Fruit fly (Drosophila melanogaster): ENCODE data around the gene Chpf.

The Chpf gene

DNA sequence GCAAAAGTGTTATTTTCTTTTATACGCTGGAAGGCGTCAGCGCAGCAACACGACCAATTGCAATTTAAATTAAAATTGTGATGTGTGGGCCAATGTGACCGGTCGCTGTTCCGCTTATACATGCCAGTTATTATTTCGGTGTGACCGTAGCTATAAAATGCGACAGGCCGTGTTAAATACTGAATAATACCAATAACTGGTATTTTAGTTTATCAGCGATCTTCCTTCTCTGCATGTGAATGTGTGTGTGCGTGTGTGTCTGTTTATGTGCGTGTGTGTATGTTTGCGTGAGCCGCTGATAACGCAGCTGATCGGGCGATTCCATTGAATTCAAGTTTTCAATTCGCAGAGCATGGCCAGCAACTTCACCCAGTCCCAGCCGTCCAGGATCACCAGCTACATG, 16.5 kb upstream of the Chpf start, which contains the start of the genes CG32638, CG15717 and MFS10:
Gene CG32638, minus strand, starts transcription at position 45 of the 403 bp plus-strand sequence.
Gene CG15717, plus strand, starts transcription at position 203 of the 403 bp plus-strand sequence.
Gene MFS10, plus strand, starts transcription at position 269 of the 403 bp plus-strand sequence.
- TF ChIP-seq CG14711 (tag; optimal IDR thresholded peaks at IDR 0.05) (peak; percentile 14), bab1 (GFP tag; optimal IDR thresholded peaks at IDR 0.05) (peak; percentile 68), cnc (optimal IDR thresholded peaks at IDR 0.05) (no peak), tj (GFP tag; optimal IDR thresholded peaks at IDR 0.05) (peak; percentile 33), CG11617 (GFP tag; optimal IDR thresholded peaks at IDR 0.05) (no peak), CG7101 (tag; optimal IDR thresholded peaks at IDR 0.05) (peak; percentile 52), CG7045 (GFP tag; optimal IDR thresholded peaks at IDR 0.05) (no peak), Mnt (GFP tag; optimal IDR thresholded peaks at IDR 0.05) (peak; percentile 67), cic (GFP tag; optimal IDR thresholded peaks at IDR 0.05) (peak; percentile 68), Crg-1 (GFP tag; optimal IDR thresholded peaks at IDR 0.05) (no peak)

DNA sequence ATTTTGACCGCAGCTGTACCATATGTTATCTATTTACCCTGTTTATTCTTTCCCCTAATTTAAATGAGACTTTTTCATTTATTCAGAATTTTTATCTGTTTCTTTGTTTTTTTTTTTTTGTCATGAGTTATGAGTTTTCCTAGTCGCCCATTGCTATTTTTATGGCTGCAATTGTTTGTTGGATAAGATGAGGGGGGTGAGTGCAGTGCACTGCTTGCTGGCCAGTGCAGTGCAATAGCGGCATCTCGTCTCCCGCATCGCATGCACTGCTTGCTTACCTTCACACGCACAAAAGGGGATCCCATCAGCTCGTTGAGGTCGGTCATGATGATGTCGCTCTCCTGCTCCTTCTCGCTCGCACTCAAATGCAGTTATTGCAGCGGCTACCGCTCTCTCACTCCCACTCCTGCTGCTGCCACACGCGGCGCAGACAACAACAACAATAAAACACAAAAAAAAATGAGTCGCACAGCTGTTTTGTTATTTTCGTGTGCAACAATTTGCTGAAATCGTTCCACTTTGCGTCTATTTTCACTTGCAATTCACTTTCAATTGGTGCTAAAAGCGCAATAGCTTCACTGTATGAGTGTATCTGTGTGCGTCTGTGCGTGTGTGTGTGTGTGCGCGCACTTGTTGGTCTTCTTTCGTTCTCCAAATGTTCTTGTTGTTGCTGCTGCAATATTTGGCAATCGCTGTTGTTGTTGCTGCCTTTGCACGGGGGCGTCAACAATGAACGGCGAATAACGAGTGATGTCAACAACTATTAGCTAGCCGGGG, 15.9 kb upstream of the Chpf start:
- no peak for TF ChIP-seq CG7045 (GFP tag; optimal IDR thresholded peaks at IDR 0.05)
- peak; percentile 39 for TF ChIP-seq pad (GFP tag; optimal IDR thresholded peaks at IDR 0.05)
- no peak for TF ChIP-seq cic (GFP tag; optimal IDR thresholded peaks at IDR 0.05)
- peak; percentile 14 for TF ChIP-seq CG14711 (tag; optimal IDR thresholded peaks at IDR 0.05)
- TF ChIP-seq bab1 (GFP tag; optimal IDR thresholded peaks at IDR 0.05), result no peak
- TF ChIP-seq CG5204 (GFP tag; optimal IDR thresholded peaks at IDR 0.05), result no peak
- no peak for TF ChIP-seq tj (GFP tag; optimal IDR thresholded peaks at IDR 0.05)
- TF ChIP-seq CG7101 (tag; optimal IDR thresholded peaks at IDR 0.05), result no peak
- no peak for TF ChIP-seq CG1620 (GFP tag; optimal IDR thresholded peaks at IDR 0.05)
- TF ChIP-seq kay (GFP tag; ENCODE audit: borderline replicate concordance), result no peak
- TF ChIP-seq Mnt (GFP tag; optimal IDR thresholded peaks at IDR 0.05), result no peak
- TF ChIP-seq Hr96 (GFP tag; optimal IDR thresholded peaks at IDR 0.05), result no peak
- TF ChIP-seq Clk (GFP tag; optimal IDR thresholded peaks at IDR 0.05), result no peak
- no peak for TF ChIP-seq cnc (optimal IDR thresholded peaks at IDR 0.05)
- TF ChIP-seq Crg-1 (GFP tag; optimal IDR thresholded peaks at IDR 0.05), result no peak
- peak; percentile 60 for TF ChIP-seq ovo (GFP tag; optimal IDR thresholded peaks at IDR 0.05)
- no peak for TF ChIP-seq CG33017 (tag; optimal IDR thresholded peaks at IDR 0.05)
- TF ChIP-seq CG12768 (GFP tag; optimal IDR thresholded peaks at IDR 0.05), result no peak
- TF ChIP-seq toe (GFP tag; optimal IDR thresholded peaks at IDR 0.05), result no peak

DNA sequence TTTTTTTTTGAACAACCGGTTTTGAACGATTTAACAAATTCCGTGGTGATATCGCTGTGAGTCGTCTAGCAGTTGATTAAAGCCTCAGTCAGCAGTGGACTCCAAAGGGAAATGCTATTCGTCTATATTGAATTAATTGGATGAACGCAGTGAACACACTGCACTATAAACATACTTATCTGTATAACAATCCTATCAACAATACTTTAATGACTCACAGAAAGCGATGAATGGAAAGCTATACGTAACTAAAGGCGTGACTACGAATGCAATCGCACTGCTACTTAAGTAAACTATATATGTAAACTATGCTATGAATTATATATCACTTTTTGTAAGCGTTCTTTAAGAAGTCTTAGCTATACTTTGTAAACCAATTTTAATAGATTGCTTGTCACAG, 13.3 kb upstream of the Chpf start:
- no peak for TF ChIP-seq Hr96 (GFP tag; optimal IDR thresholded peaks at IDR 0.05)
- TF ChIP-seq kay (GFP tag; ENCODE audit: borderline replicate concordance), result peak; percentile 96
- TF ChIP-seq ovo (GFP tag; optimal IDR thresholded peaks at IDR 0.05), result no peak
- peak; percentile 11 for TF ChIP-seq CG14711 (tag; optimal IDR thresholded peaks at IDR 0.05)
- TF ChIP-seq cic (GFP tag; optimal IDR thresholded peaks at IDR 0.05), result peak; percentile 91
- peak; percentile 30 for TF ChIP-seq CG7101 (tag; optimal IDR thresholded peaks at IDR 0.05)

DNA sequence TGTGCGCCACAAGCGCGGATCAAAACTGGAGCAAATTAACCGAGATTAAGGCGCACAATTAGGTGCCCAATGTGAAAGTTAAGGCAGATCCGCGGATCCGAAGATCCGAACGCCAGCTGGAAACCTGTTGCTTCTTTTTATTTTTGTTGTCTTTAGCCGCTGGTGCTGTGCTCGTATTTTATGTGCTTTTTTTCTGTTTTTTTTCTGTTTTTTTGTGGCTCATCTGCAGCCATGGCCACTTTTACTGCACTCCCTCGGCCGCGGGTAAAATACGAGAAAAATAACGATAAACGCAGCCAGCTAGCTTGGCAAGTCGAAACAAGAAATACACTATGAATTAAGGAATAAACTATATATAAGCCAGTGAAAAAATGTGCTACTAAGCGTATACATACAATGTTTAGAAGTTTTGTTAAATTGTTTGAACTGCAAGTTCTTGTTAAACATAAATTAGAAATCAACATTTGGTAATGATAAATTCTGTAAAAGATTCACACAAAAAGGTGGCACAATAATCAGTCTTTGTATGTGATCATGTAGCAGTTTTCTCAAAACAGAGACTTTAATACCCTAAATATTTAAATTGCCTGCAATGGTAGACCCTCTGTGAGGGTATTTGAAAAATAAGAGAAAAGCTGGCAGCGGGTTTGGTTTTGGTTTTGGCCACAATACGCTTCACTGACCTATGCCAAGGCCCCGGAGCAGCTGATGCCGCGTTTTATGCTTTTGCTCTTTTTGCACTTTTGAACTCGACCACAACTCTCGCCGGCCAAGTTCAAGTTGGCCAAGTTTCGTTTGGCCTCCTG, 4.4 kb upstream of the Chpf start:
- TF ChIP-seq Crg-1 (GFP tag; optimal IDR thresholded peaks at IDR 0.05) (no peak), bab1 (GFP tag; optimal IDR thresholded peaks at IDR 0.05) (no peak), CG33017 (tag; optimal IDR thresholded peaks at IDR 0.05) (no peak), CG5204 (GFP tag; optimal IDR thresholded peaks at IDR 0.05) (no peak), cic (GFP tag; optimal IDR thresholded peaks at IDR 0.05) (no peak), CG14711 (tag; optimal IDR thresholded peaks at IDR 0.05) (no peak), tj (GFP tag; optimal IDR thresholded peaks at IDR 0.05) (peak; percentile 44), toe (GFP tag; optimal IDR thresholded peaks at IDR 0.05) (no peak)

DNA sequence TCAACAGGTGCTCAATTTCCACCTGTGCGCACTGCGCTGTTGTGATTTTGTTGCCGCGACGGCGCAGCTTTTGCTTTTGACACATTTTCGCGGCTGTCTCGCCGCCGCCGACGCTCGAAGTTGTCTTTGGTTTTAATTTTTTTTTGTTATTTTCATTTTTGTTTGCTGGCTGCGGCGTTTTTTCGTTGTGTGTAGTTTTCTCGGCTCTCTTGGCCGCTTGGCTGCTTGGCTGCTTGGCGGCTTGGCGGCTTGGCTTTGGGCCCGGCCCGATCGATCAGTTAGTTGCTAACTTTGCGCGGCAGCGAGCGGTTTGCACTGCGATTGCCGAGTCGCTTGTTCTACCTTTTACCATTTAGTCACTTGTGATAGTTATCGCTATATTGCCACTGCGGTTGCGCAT, 2.6 kb upstream of the Chpf start, which contains the start of gene CG42237:
Gene CG42237, plus strand, starts transcription at position 271 of the 400 bp plus-strand sequence.
- TF ChIP-seq Clk (GFP tag; optimal IDR thresholded peaks at IDR 0.05) (no peak), CG33017 (tag; optimal IDR thresholded peaks at IDR 0.05) (no peak), CG7101 (tag; optimal IDR thresholded peaks at IDR 0.05) (no peak), CG1620 (GFP tag; optimal IDR thresholded peaks at IDR 0.05) (no peak), cnc (optimal IDR thresholded peaks at IDR 0.05) (no peak), CG12768 (GFP tag; optimal IDR thresholded peaks at IDR 0.05) (no peak), bab1 (GFP tag; optimal IDR thresholded peaks at IDR 0.05) (no peak), ovo (GFP tag; optimal IDR thresholded peaks at IDR 0.05) (no peak), cic (GFP tag; optimal IDR thresholded peaks at IDR 0.05) (no peak), toe (GFP tag; optimal IDR thresholded peaks at IDR 0.05) (no peak), Crg-1 (GFP tag; optimal IDR thresholded peaks at IDR 0.05) (no peak), kay (GFP tag; ENCODE audit: borderline replicate concordance) (no peak), Hr96 (GFP tag; optimal IDR thresholded peaks at IDR 0.05) (no peak), Mnt (GFP tag; optimal IDR thresholded peaks at IDR 0.05) (no peak), pad (GFP tag; optimal IDR thresholded peaks at IDR 0.05) (no peak), CG11617 (GFP tag; optimal IDR thresholded peaks at IDR 0.05) (no peak), CG7045 (GFP tag; optimal IDR thresholded peaks at IDR 0.05) (no peak)

Data from whole organism, adult.